Worm (Caenorhabditis elegans) whole organism, L1 larva: Measurements from ENCODE around the gene F41G3.19.

ENCODE experiments used
- ceh-82 ChIP-seq, 3 experiments: fragments of 150-350 bp in 1 of 3; sonication (generic microtip) in 2 of 3; optimal IDR thresholded peaks; 2 replicates each; lab custom pipeline; 2014 to 2017; ENCODE audit warnings: missing biosample characterization in 3 of 3, missing genetic modification characterization in 3 of 3
- egl-27 ChIP-seq, 2 experiments: fragments of 150-350 bp in 1 of 2; sonication (generic microtip); optimal IDR thresholded peaks; 3 replicates each; lab custom pipeline; 2017 to 2018; ENCODE audit warnings: missing biosample characterization in 2 of 2, missing genetic modification characterization in 2 of 2, missing genetic modification reagents in 2 of 2
- elt-3 ChIP-seq, 6 experiments: fragments of 150-350 bp in 1 of 6; sonication (generic microtip); optimal IDR thresholded peaks; 2 replicates each; lab custom pipeline; 2017 to 2018; ENCODE audit warnings: missing biosample characterization in 6 of 6, missing genetic modification characterization in 6 of 6, inconsistent platforms in 1 of 6
- hlh-17 ChIP-seq: fragments of 200-800 bp; sonication (Bioruptor generic); optimal IDR thresholded peaks from 2 replicates; lab custom pipeline; 2018; ENCODE audit warnings: missing genetic modification characterization, mild to moderate bottlenecking, missing compliant biosample characterization, moderate library complexity, borderline replicate concordance
- jun-1 ChIP-seq: fragments of 150-350 bp; optimal IDR thresholded peaks from 2 replicates; lab custom pipeline; 2014; ENCODE audit warnings: missing biosample characterization, missing genetic modification reagents, missing genetic modification characterization
- lin-39 ChIP-seq: fragments of 150-350 bp; optimal IDR thresholded peaks from 2 replicates; lab custom pipeline; 2014; ENCODE audit warnings: missing biosample characterization, missing genetic modification reagents, missing genetic modification characterization
- mab-9 ChIP-seq: fragments of 200-800 bp; sonication (Bioruptor generic); IDR thresholded peaks from 2 replicates; pipeline ENCODE4 v1.3.6; 2022; ENCODE audit warnings: missing genetic modification reagents, missing genetic modification characterization, missing compliant biosample characterization
- nhr-76 ChIP-seq: sonication (generic microtip); optimal IDR thresholded peaks from 2 replicates; lab custom pipeline; 2017; ENCODE audit warnings: missing biosample characterization, missing genetic modification characterization
- nhr-77 ChIP-seq: fragments of 150-350 bp; optimal IDR thresholded peaks from 2 replicates; lab custom pipeline; 2014; ENCODE audit warnings: missing biosample characterization, missing genetic modification characterization
- skn-1 ChIP-seq: fragments of 150-350 bp; optimal IDR thresholded peaks from 2 replicates; lab custom pipeline; 2014; ENCODE audit warnings: missing biosample characterization, missing genetic modification characterization
- tlp-1 ChIP-seq: fragments of 150-350 bp; optimal IDR thresholded peaks from 2 replicates; lab custom pipeline; 2014; ENCODE audit warnings: missing biosample characterization, missing genetic modification characterization
- zag-1 ChIP-seq: fragments of 150-350 bp; optimal IDR thresholded peaks from 2 replicates; lab custom pipeline; 2014; ENCODE audit warnings: missing biosample characterization, missing genetic modification characterization
- zip-4 ChIP-seq: fragments of 200-800 bp; sonication (Bioruptor generic); optimal IDR thresholded peaks from 2 replicates; lab custom pipeline; 2018; ENCODE audit warnings: mild to moderate bottlenecking, missing genetic modification characterization, moderate library complexity, missing compliant biosample characterization

- TF ChIP-seq hlh-17 (GFP tag; lab: Kevin White, UChicago), result no peak
- TF ChIP-seq skn-1 (tag; lab: Kevin White, UChicago), result no peak
- TF ChIP-seq mab-9, result no peak
- no peak for TF ChIP-seq lin-39
- TF ChIP-seq tlp-1 (tag; lab: Kevin White, UChicago), result no peak
- no peak for TF ChIP-seq egl-27 (tag; optimal IDR thresholded peaks at IDR 0.05; lab: Kevin White, UChicago)
- no peak for TF ChIP-seq nhr-76 (tag; lab: Kevin White, UChicago)
- no peak for TF ChIP-seq zip-4 (GFP tag; lab: Kevin White, UChicago)
- TF ChIP-seq zag-1 (tag; lab: Kevin White, UChicago), result no peak
- TF ChIP-seq ceh-82 (tag; optimal IDR thresholded peaks at IDR 0.05; lab: Kevin White, UChicago), result no peak
- no peak for TF ChIP-seq jun-1 (tag; lab: Kevin White, UChicago)
- TF ChIP-seq nhr-77, result no peak
- no peak for TF ChIP-seq elt-3 (tag; optimal IDR thresholded peaks at IDR 0.05; lab: Kevin White, UChicago)
Measured at ce11 chrII:6733718-6734117, 18.2 kb downstream of the F41G3.19 start, which contains the start of gene T14B4.9.
